Fruit fly (Drosophila melanogaster) whole organism, adult: ENCODE measurements around the gene Cog4.

Experiments used
- CG11617 ChIP-seq: fragments of 200-800 bp; sonication (Bioruptor generic); optimal IDR thresholded peaks from 2 replicates; lab custom pipeline; 2017; ENCODE audit warnings: mild to moderate bottlenecking, missing biosample characterization, missing genetic modification reagents, missing genetic modification characterization
- CG14711 ChIP-seq: fragments of 200-800 bp; sonication (Bioruptor generic); optimal IDR thresholded peaks from 2 replicates; lab custom pipeline; 2018; ENCODE audit warnings: missing biosample characterization, mild to moderate bottlenecking, missing genetic modification characterization, moderate library complexity
- CG1620 ChIP-seq: fragments of 200-800 bp; sonication (Bioruptor generic); optimal IDR thresholded peaks from 2 replicates; lab custom pipeline; 2016; ENCODE audit warnings: missing biosample characterization, missing genetic modification characterization
- CG5204 ChIP-seq: fragments of 200-800 bp; sonication (Bioruptor generic); optimal IDR thresholded peaks from 2 replicates; lab custom pipeline; 2016; ENCODE audit warnings: missing biosample characterization, missing genetic modification characterization
- CG7045 ChIP-seq: fragments of 200-800 bp; sonication (Bioruptor generic); optimal IDR thresholded peaks from 2 replicates; lab custom pipeline; 2017; ENCODE audit warnings: missing biosample characterization, mild to moderate bottlenecking, missing genetic modification characterization
- Mnt ChIP-seq: fragments of 200-800 bp; sonication (Bioruptor generic); optimal IDR thresholded peaks from 2 replicates; lab custom pipeline; 2016; ENCODE audit warnings: missing biosample characterization, mild to moderate bottlenecking, missing genetic modification characterization
- bab1 ChIP-seq: fragments of 200-800 bp; sonication (Bioruptor generic); optimal IDR thresholded peaks from 3 replicates; lab custom pipeline; 2019; ENCODE audit warnings: missing biosample characterization, mild to moderate bottlenecking, missing genetic modification characterization, moderate library complexity
- cnc ChIP-seq, 2 experiments: fragments of >200 bp; optimal IDR thresholded peaks; 2 replicates each; lab custom pipeline; 2017
- kay ChIP-seq: fragments of 200-800 bp; sonication (Bioruptor generic); peaks from one replicate; lab custom pipeline; 2016; ENCODE audit warnings: missing biosample characterization, missing genetic modification characterization, borderline replicate concordance
- pad ChIP-seq: fragments of 200-800 bp; sonication (Bioruptor generic); optimal IDR thresholded peaks from 3 replicates; lab custom pipeline; 2017; ENCODE audit warnings: missing biosample characterization, missing genetic modification characterization, mild to moderate bottlenecking, moderate library complexity, missing genetic modification reagents
- tj ChIP-seq: fragments of 200-800 bp; sonication (Bioruptor generic); optimal IDR thresholded peaks from 3 replicates; lab custom pipeline; 2017; ENCODE audit warnings: missing biosample characterization, mild to moderate bottlenecking, missing genetic modification characterization, moderate library complexity
- toe ChIP-seq: fragments of 200-800 bp; sonication (Bioruptor generic); optimal IDR thresholded peaks from 2 replicates; lab custom pipeline; 2016; ENCODE audit warnings: missing biosample characterization, missing genetic modification characterization

dm6 chr2L:10488484-10489223 is at the start of gene Cog4, which contains the start of gene CG6144:
- peak; percentile 34 for TF ChIP-seq tj (GFP tag; lab: Kevin White, UChicago)
- no peak for TF ChIP-seq pad (GFP tag; lab: Kevin White, UChicago)
- TF ChIP-seq CG1620 (GFP tag; lab: Kevin White, UChicago): no peak
- no peak for TF ChIP-seq CG5204 (GFP tag; lab: Kevin White, UChicago)
- TF ChIP-seq cnc (optimal IDR thresholded peaks at IDR 0.05; lab: Kevin White, UChicago): no peak
- TF ChIP-seq CG11617 (GFP tag; lab: Kevin White, UChicago): peak; percentile 37
- peak; percentile 36 for TF ChIP-seq Mnt (GFP tag; lab: Kevin White, UChicago)
- TF ChIP-seq CG14711 (tag; lab: Kevin White, UChicago): peak; percentile 32
- no peak for TF ChIP-seq kay
- no peak for TF ChIP-seq CG7045 (GFP tag; lab: Kevin White, UChicago)
- TF ChIP-seq toe (GFP tag; lab: Kevin White, UChicago): no peak
- TF ChIP-seq bab1 (GFP tag; lab: Kevin White, UChicago): peak; percentile 74
